Fruit fly (Drosophila melanogaster): ENCODE data around the gene CG10600.

Gene CG10600

dm6 chr2L:18857635-18858059, 18.2 kb upstream of the CG10600 start (continued):
- TF ChIP-seq CG30020 (tag; optimal IDR thresholded peaks at IDR 0.05) (peak; percentile 52), CG4282 (GFP tag; optimal IDR thresholded peaks at IDR 0.05) (peak; percentile 77), Bteb2 (GFP tag; optimal IDR thresholded peaks at IDR 0.05) (peak; percentile 90), Ptx1 (GFP tag; IDR thresholded peaks at IDR 0.05) (peak; percentile 88), D (optimal IDR thresholded peaks at IDR 0.05) (no peak), D (GFP tag; optimal IDR thresholded peaks at IDR 0.05) (peak; percentile 82), NK7.1 (GFP tag; optimal IDR thresholded peaks at IDR 0.05) (peak; percentile 68), chm (GFP tag; IDR thresholded peaks at IDR 0.05) (peak; percentile 92), az2 (GFP tag; optimal IDR thresholded peaks at IDR 0.05) (peak; percentile 92), CG1233 (GFP tag; optimal IDR thresholded peaks at IDR 0.05) (peak; percentile 90), CG3726 (GFP tag; IDR thresholded peaks at IDR 0.05) (peak; percentile 81), ind (GFP tag; optimal IDR thresholded peaks at IDR 0.05) (peak; percentile 91), row (GFP tag; IDR thresholded peaks at IDR 0.05) (peak; percentile 97), Gsc (GFP tag; IDR thresholded peaks at IDR 0.05) (peak; percentile 73), TFAM (GFP tag; optimal IDR thresholded peaks at IDR 0.05) (peak; percentile 27), wdn (GFP tag; IDR thresholded peaks at IDR 0.05) (peak; percentile 88), al (GFP tag; IDR thresholded peaks at IDR 0.05) (peak; percentile 89), zen (tag; optimal IDR thresholded peaks at IDR 0.05) (peak; percentile 82), CG1832 (GFP tag; optimal IDR thresholded peaks at IDR 0.05) (no peak), CG11398 (GFP tag; optimal IDR thresholded peaks at IDR 0.05) (peak; percentile 86), CG33213 (GFP tag; optimal IDR thresholded peaks at IDR 0.05) (peak; percentile 64), CG7745 (tag; optimal IDR thresholded peaks at IDR 0.05) (no peak), CG33557 (GFP tag; optimal IDR thresholded peaks at IDR 0.05) (peak; percentile 78), yki (optimal IDR thresholded peaks at IDR 0.05) (no peak), CG15601 (tag; optimal IDR thresholded peaks at IDR 0.05) (peak; percentile 87), sug (tag; optimal IDR thresholded peaks at IDR 0.05) (peak; percentile 84), CG7271 (tag; optimal IDR thresholded peaks at IDR 0.05) (peak; percentile 64), ab (GFP tag; optimal IDR thresholded peaks at IDR 0.05) (peak; percentile 63), dan (GFP tag; IDR thresholded peaks at IDR 0.05) (0 out of 2 replicates have a peak, but pooled peaks have one; percentile 13), sqz (GFP tag; optimal IDR thresholded peaks at IDR 0.05) (peak; percentile 76), CG30403 (GFP tag; optimal IDR thresholded peaks at IDR 0.05) (peak; percentile 93), Hand (GFP tag; optimal IDR thresholded peaks at IDR 0.05) (peak; percentile 73), Ravus (GFP tag; IDR thresholded peaks at IDR 0.05) (peak; percentile 69), Dip2 (GFP tag; IDR thresholded peaks at IDR 0.05) (no peak), sna (GFP tag; IDR thresholded peaks at IDR 0.05; ENCODE audit: partially characterized antibody) (no peak), CG18619 (GFP tag; optimal IDR thresholded peaks at IDR 0.05) (peak; percentile 87), CG16813 (GFP tag; IDR thresholded peaks at IDR 0.05; ENCODE audit: partially characterized antibody) (no peak), cg (GFP tag; optimal IDR thresholded peaks at IDR 0.05) (no peak), CHES-1-like (GFP tag; optimal IDR thresholded peaks at IDR 0.05) (peak; percentile 85), fd64A (GFP tag; optimal IDR thresholded peaks at IDR 0.05) (peak; percentile 76), CG9727 (GFP tag; optimal IDR thresholded peaks at IDR 0.05) (peak; percentile 69), Dad (GFP tag; optimal IDR thresholded peaks at IDR 0.05) (peak; percentile 46), pan (optimal IDR thresholded peaks at IDR 0.05) (no peak), pan (GFP tag; optimal IDR thresholded peaks at IDR 0.05 in 1 of 2, IDR thresholded peaks at IDR 0.05 in 1 of 2) (peak in 1 of 2 experiments; percentile 95), twi (tag; optimal IDR thresholded peaks at IDR 0.05) (peak; percentile 87), CG7839 (tag; optimal IDR thresholded peaks at IDR 0.05) (peak; percentile 89), CG6272 (GFP tag; IDR thresholded peaks at IDR 0.05) (peak; percentile 87), CG12769 (tag; optimal IDR thresholded peaks at IDR 0.05) (peak; percentile 94), CG17802 (tag; optimal IDR thresholded peaks at IDR 0.05) (peak; percentile 72), CG8359 (GFP tag; optimal IDR thresholded peaks at IDR 0.05; ENCODE audit: borderline replicate concordance) (peak; percentile 68), en (GFP tag; optimal IDR thresholded peaks at IDR 0.05) (peak; percentile 75), MESR4 (GFP tag; optimal IDR thresholded peaks at IDR 0.05) (peak; percentile 32)

Data from whole organism, embryonic.